Fruit fly (Drosophila melanogaster) whole organism, prepupa: Measurements from ENCODE around the gene PGRP-LA.

Experiments used
- Blimp-1 ChIP-seq: fragments of 200-800 bp; sonication (Bioruptor generic); optimal IDR thresholded peaks from 3 replicates; lab custom pipeline; 2017; ENCODE audit warnings: missing biosample characterization, missing genetic modification characterization, mild to moderate bottlenecking, moderate library complexity, missing genetic modification reagents
- CG10669 ChIP-seq: fragments of 200-800 bp; sonication (Bioruptor generic); optimal IDR thresholded peaks from 3 replicates; lab custom pipeline; 2018; ENCODE audit warnings: missing biosample characterization, mild to moderate bottlenecking, missing genetic modification characterization, moderate library complexity
- CG11762 ChIP-seq: fragments of 200-800 bp; sonication (Bioruptor generic); optimal IDR thresholded peaks from 3 replicates; lab custom pipeline; 2016; ENCODE audit warnings: missing biosample characterization, missing genetic modification characterization; ENCODE audit not compliant: insufficient read depth
- CG15336 ChIP-seq: fragments of 200-800 bp; sonication (Bioruptor generic); IDR thresholded peaks from 2 replicates; pipeline ENCODE4 v1.3.6; 2022; ENCODE audit warnings: missing biosample characterization, missing genetic modification characterization
- CG1621 ChIP-seq: fragments of 200-800 bp; sonication (Bioruptor generic); optimal IDR thresholded peaks from 3 replicates; lab custom pipeline; 2018; ENCODE audit warnings: missing biosample characterization, mild to moderate bottlenecking, missing genetic modification characterization
- CG16779 ChIP-seq: fragments of 200-800 bp; sonication (Bioruptor generic); optimal IDR thresholded peaks from 3 replicates; lab custom pipeline; 2017; ENCODE audit warnings: missing biosample characterization, mild to moderate bottlenecking, missing genetic modification characterization
- CG3032 ChIP-seq: fragments of 200-800 bp; optimal IDR thresholded peaks from 2 replicates; lab custom pipeline; 2019; ENCODE audit warnings: missing biosample characterization, mild to moderate bottlenecking, missing genetic modification characterization, moderate library complexity
- CG31627 ChIP-seq: fragments of 200-800 bp; sonication (Bioruptor generic); optimal IDR thresholded peaks from 3 replicates; lab custom pipeline; 2016; ENCODE audit warnings: missing biosample characterization, missing genetic modification characterization
- CG3919 ChIP-seq: fragments of 200-800 bp; sonication (Bioruptor generic); optimal IDR thresholded peaks from 3 replicates; lab custom pipeline; 2016; ENCODE audit warnings: missing biosample characterization, missing genetic modification characterization
- CG4318 ChIP-seq: fragments of 200-800 bp; sonication (Bioruptor generic); optimal IDR thresholded peaks from 3 replicates; lab custom pipeline; 2017; ENCODE audit warnings: missing biosample characterization, mild to moderate bottlenecking, missing genetic modification characterization
- CG6163 ChIP-seq: fragments of 200-800 bp; sonication (Bioruptor generic); IDR thresholded peaks from 3 replicates; pipeline ENCODE4 v1.3.6; 2022; ENCODE audit warnings: missing biosample characterization, missing genetic modification characterization
- CG6808 ChIP-seq: fragments of 200-800 bp; sonication (Bioruptor generic); optimal IDR thresholded peaks from 3 replicates; lab custom pipeline; 2017; ENCODE audit warnings: missing biosample characterization, missing genetic modification characterization, mild to moderate bottlenecking, moderate library complexity, missing genetic modification reagents
- CG6854 ChIP-seq: fragments of 200-800 bp; sonication (Bioruptor generic); optimal IDR thresholded peaks from 2 replicates; lab custom pipeline; 2017; ENCODE audit warnings: missing biosample characterization, mild to moderate bottlenecking, missing genetic modification characterization
- CG7368 ChIP-seq: fragments of 200-800 bp; sonication (Bioruptor generic); optimal IDR thresholded peaks from 3 replicates; lab custom pipeline; 2016; ENCODE audit warnings: missing biosample characterization, missing genetic modification characterization
- CG8119 ChIP-seq: fragments of 200-800 bp; sonication (Bioruptor generic); IDR thresholded peaks from 3 replicates; pipeline ENCODE4 v1.3.6; 2022; ENCODE audit warnings: missing biosample characterization, missing genetic modification characterization
- CG8632 ChIP-seq: fragments of 200-800 bp; sonication (Bioruptor generic); optimal IDR thresholded peaks from 3 replicates; lab custom pipeline; 2016; ENCODE audit warnings: missing biosample characterization, missing genetic modification characterization
- CG9139 ChIP-seq: fragments of 200-800 bp; sonication (Bioruptor generic); optimal IDR thresholded peaks from 3 replicates; lab custom pipeline; 2017; ENCODE audit warnings: missing biosample characterization, mild to moderate bottlenecking, missing genetic modification characterization
- Eip75B ChIP-seq: fragments of 200-800 bp; sonication (Bioruptor generic); optimal IDR thresholded peaks from 3 replicates; lab custom pipeline; 2016; ENCODE audit warnings: missing biosample characterization, missing genetic modification characterization
- Eip78C ChIP-seq: fragments of 200-800 bp; sonication (Bioruptor generic); peaks from one replicate; lab custom pipeline; 2016; ENCODE audit warnings: missing biosample characterization, missing genetic modification characterization
- Eip93F ChIP-seq: fragments of 200-800 bp; sonication (Bioruptor generic); optimal IDR thresholded peaks from 2 replicates; lab custom pipeline; 2016; ENCODE audit warnings: missing biosample characterization, mild to moderate bottlenecking, missing genetic modification characterization
- Ets96B ChIP-seq: fragments of 200-800 bp; optimal IDR thresholded peaks from 2 replicates; lab custom pipeline; 2019; ENCODE audit warnings: missing biosample characterization, mild to moderate bottlenecking, missing genetic modification characterization, moderate library complexity
- Hr38 ChIP-seq: sonication (Bioruptor generic); optimal IDR thresholded peaks from 2 replicates; lab custom pipeline; 2016; ENCODE audit warnings: missing biosample characterization, missing genetic modification characterization
- Hr39 ChIP-seq: fragments of 200-800 bp; sonication (Bioruptor generic); optimal IDR thresholded peaks from 2 replicates; lab custom pipeline; 2016; ENCODE audit warnings: missing biosample characterization, missing genetic modification characterization
- Lpt ChIP-seq: fragments of 200-800 bp; sonication (Bioruptor generic); optimal IDR thresholded peaks from 3 replicates; lab custom pipeline; 2016; ENCODE audit warnings: missing biosample characterization, missing genetic modification characterization
- OdsH ChIP-seq: fragments of 200-800 bp; sonication (Bioruptor generic); optimal IDR thresholded peaks from 3 replicates; lab custom pipeline; 2016; ENCODE audit warnings: missing biosample characterization, missing genetic modification characterization
- Smox ChIP-seq: fragments of 200-800 bp; sonication (Bioruptor generic); optimal IDR thresholded peaks from 3 replicates; lab custom pipeline; 2016; ENCODE audit warnings: missing biosample characterization, missing genetic modification characterization
- Sox14 ChIP-seq: fragments of 200-800 bp; sonication (Bioruptor generic); optimal IDR thresholded peaks from 3 replicates; lab custom pipeline; 2016; ENCODE audit warnings: missing biosample characterization, missing genetic modification characterization
- Sox15 ChIP-seq: fragments of 200-800 bp; sonication (Bioruptor generic); optimal IDR thresholded peaks from 3 replicates; lab custom pipeline; 2016; ENCODE audit warnings: missing biosample characterization, missing genetic modification characterization
- achi ChIP-seq: fragments of 200-800 bp; sonication (Bioruptor generic); optimal IDR thresholded peaks from 3 replicates; lab custom pipeline; 2016; ENCODE audit warnings: missing biosample characterization, missing genetic modification characterization
- acj6 ChIP-seq: fragments of 200-800 bp; sonication (Bioruptor generic); optimal IDR thresholded peaks from 3 replicates; lab custom pipeline; 2016; ENCODE audit warnings: missing biosample characterization, missing genetic modification characterization
- cyc ChIP-seq: fragments of 200-800 bp; sonication (Bioruptor generic); optimal IDR thresholded peaks from 3 replicates; lab custom pipeline; 2016; ENCODE audit warnings: missing biosample characterization, missing genetic modification characterization
- esn ChIP-seq: fragments of 200-800 bp; sonication (Bioruptor generic); optimal IDR thresholded peaks from 2 replicates; lab custom pipeline; 2016; ENCODE audit warnings: missing biosample characterization, mild to moderate bottlenecking, missing genetic modification characterization, moderate library complexity
- fd59A ChIP-seq: fragments of 200-800 bp; sonication (Bioruptor generic); optimal IDR thresholded peaks from 2 replicates; lab custom pipeline; 2017; ENCODE audit warnings: missing biosample characterization, mild to moderate bottlenecking, missing genetic modification characterization, missing genetic modification reagents
- fd85E ChIP-seq: fragments of 200-800 bp; sonication (Bioruptor generic); optimal IDR thresholded peaks from 3 replicates; lab custom pipeline; 2016; ENCODE audit warnings: missing biosample characterization, missing genetic modification characterization
- fkh ChIP-seq: fragments of 200-800 bp; sonication (Bioruptor generic); optimal IDR thresholded peaks from 3 replicates; lab custom pipeline; 2017; ENCODE audit warnings: missing biosample characterization, mild to moderate bottlenecking, missing genetic modification characterization, moderate library complexity
- lz ChIP-seq: fragments of 200-800 bp; sonication (Bioruptor generic); optimal IDR thresholded peaks from 3 replicates; lab custom pipeline; 2016; ENCODE audit warnings: missing biosample characterization, missing genetic modification characterization
- net ChIP-seq: fragments of 200-800 bp; sonication (Bioruptor generic); optimal IDR thresholded peaks from 3 replicates; lab custom pipeline; 2016; ENCODE audit warnings: missing biosample characterization, missing genetic modification characterization
- spab ChIP-seq: fragments of 200-800 bp; sonication (Bioruptor generic); optimal IDR thresholded peaks from 2 replicates; lab custom pipeline; 2017; ENCODE audit warnings: missing biosample characterization, mild to moderate bottlenecking, missing genetic modification characterization, missing genetic modification reagents
- ss ChIP-seq, 2 experiments: fragments of 200-800 bp; sonication (Bioruptor generic); optimal IDR thresholded peaks; 2 replicates in 1 of 2; 3 replicates in 1 of 2; lab custom pipeline; 2017 to 2018; ENCODE audit warnings: mild to moderate bottlenecking in 2 of 2, missing biosample characterization in 2 of 2, missing genetic modification characterization in 2 of 2, moderate library complexity in 1 of 2
- svp ChIP-seq: fragments of 200-800 bp; sonication (Bioruptor generic); peaks from one replicate; lab custom pipeline; 2016; ENCODE audit warnings: missing biosample characterization, missing genetic modification characterization
- topi ChIP-seq: fragments of 200-800 bp; sonication (Bioruptor generic); optimal IDR thresholded peaks from 3 replicates; lab custom pipeline; 2016; ENCODE audit warnings: missing biosample characterization, missing genetic modification characterization
- vri ChIP-seq: fragments of 200-800 bp; sonication (Bioruptor generic); optimal IDR thresholded peaks from 3 replicates; lab custom pipeline; 2016; ENCODE audit warnings: missing biosample characterization, mild to moderate bottlenecking, missing genetic modification characterization

Gene PGRP-LA

DNA sequence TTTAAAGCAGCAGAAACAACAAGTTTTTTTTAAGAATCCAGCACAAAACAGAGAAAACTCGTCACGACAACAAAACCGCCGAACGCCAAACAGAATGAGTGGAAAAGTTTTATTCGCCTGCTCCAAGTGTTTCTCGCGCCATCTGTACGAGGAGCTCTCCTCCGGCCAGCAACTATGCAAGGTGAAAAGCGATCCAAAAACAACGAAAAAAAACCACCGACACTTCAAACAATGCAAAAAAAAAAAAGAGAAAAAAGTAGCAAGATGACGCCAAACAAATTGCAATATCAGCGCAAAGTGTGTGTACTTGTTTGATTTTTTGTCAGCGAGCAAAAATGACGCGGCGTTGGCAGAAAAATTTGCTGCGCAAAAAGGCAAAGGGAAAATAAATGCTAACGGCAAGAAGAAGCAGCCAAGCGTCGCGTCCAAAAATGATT, 33.3 kb downstream of the PGRP-LA start (continued):
- TF ChIP-seq Sox15: no peak
- TF ChIP-seq CG15336 (GFP tag; lab: Robert Waterston, UW): peak; percentile 72
- peak; percentile 84 for TF ChIP-seq CG16779 (tag; lab: Kevin White, UChicago)
- TF ChIP-seq vri (GFP tag; lab: Kevin White, UChicago): no peak
- TF ChIP-seq Smox (GFP tag; lab: Kevin White, UChicago): no peak
- TF ChIP-seq achi: no peak
- TF ChIP-seq CG6854 (GFP tag; lab: Kevin White, UChicago): peak; percentile 54
- no peak for TF ChIP-seq Hr38 (GFP tag; lab: Kevin White, UChicago)
- TF ChIP-seq CG8119: peak; percentile 72; the same call in 2 of the 3 replicates
- peak; percentile 59; the same call in 1 of the 3 replicates for TF ChIP-seq CG6163 (GFP tag; lab: Robert Waterston, UW)
- no peak for TF ChIP-seq CG31627 (GFP tag; lab: Kevin White, UChicago)
- peak; percentile 41 for TF ChIP-seq CG1621 (tag; lab: Kevin White, UChicago)
- TF ChIP-seq Eip93F (GFP tag; lab: Kevin White, UChicago): no peak
- peak; percentile 46 for TF ChIP-seq CG10669 (GFP tag; lab: Kevin White, UChicago)
- TF ChIP-seq Hr39 (GFP tag; lab: Kevin White, UChicago): no peak
- TF ChIP-seq svp: no peak
- TF ChIP-seq, all 60 proteins: peak for 20

DNA sequence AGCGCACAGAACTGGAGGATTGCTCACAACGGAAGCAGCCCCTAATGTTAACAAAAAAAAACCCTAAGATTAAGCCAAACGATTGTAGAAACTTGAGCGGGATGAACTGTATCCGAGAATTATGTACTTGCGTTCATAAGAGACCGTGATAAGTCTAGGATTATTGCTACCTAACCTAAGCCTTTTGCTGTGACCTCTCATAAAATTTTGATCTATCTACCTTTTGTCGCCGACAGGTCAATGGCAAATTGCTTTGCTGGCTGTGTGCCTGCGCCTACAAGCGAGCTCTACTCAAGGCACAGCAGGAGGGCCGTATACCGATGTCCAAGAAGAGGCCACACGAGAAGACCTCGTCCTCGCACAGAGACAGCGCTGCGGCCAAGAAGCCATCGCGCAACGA, 34.5 kb downstream of the PGRP-LA start:
- TF ChIP-seq Hr38 (GFP tag; lab: Kevin White, UChicago): no peak
- TF ChIP-seq spab (GFP tag; lab: Kevin White, UChicago): no peak
- peak; percentile 77 for TF ChIP-seq svp
- no peak for TF ChIP-seq CG8119
- TF ChIP-seq CG31627 (GFP tag; lab: Kevin White, UChicago): no peak

DNA sequence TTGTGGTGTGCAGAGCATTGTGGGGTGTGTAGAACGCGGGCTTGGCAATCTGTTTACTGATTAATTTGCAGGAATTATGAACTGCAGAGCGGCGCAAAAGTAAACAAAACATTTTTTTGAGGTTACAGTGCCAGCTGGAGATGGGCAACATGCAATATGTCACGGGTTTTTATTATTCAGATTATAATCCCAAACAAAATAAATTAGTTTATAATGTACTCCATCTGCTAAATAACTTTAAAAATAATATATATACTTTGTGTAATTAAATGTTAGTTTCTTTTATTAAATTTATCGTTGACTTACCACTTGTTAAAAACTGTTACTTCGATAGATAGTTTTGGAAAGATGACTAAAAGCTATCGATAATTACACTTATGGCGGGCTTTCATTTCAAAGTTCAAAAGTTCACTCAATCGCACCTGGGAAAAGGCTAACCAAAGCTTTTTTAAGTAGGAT, 36.8 kb downstream of the PGRP-LA start, which contains the start of gene Fdx1:
Fdx1 (minus strand) TSS at position 332 of the 459 bp plus-strand sequence.
- TF ChIP-seq cyc (GFP tag; lab: Kevin White, UChicago) (peak; percentile 26), Smox (GFP tag; lab: Kevin White, UChicago) (no peak), CG6163 (GFP tag; lab: Robert Waterston, UW) (no peak), Hr38 (GFP tag; lab: Kevin White, UChicago) (no peak), achi (peak; percentile 25), Eip78C (GFP tag; lab: Kevin White, UChicago) (peak; percentile 71), lz (peak; percentile 38), CG16779 (tag; lab: Kevin White, UChicago) (no peak), OdsH (GFP tag; lab: Kevin White, UChicago) (peak; percentile 47), CG3919 (GFP tag; lab: Kevin White, UChicago) (peak; percentile 43), CG11762 (GFP tag; lab: Kevin White, UChicago) (no peak), CG8632 (GFP tag; lab: Kevin White, UChicago) (no peak), Sox14 (GFP tag; lab: Kevin White, UChicago) (peak; percentile 48), net (peak; percentile 14), CG9139 (GFP tag; lab: Kevin White, UChicago) (no peak), fkh (GFP tag; lab: Kevin White, UChicago) (peak; percentile 96), CG7368 (GFP tag; lab: Kevin White, UChicago) (no peak), CG31627 (GFP tag; lab: Kevin White, UChicago) (peak; percentile 17), CG3032 (tag; lab: Kevin White, UChicago) (peak; percentile 41), fd59A (GFP tag; lab: Kevin White, UChicago) (no peak), svp (peak; percentile 60), CG6854 (GFP tag; lab: Kevin White, UChicago) (no peak), CG4318 (GFP tag; lab: Kevin White, UChicago) (no peak), Lpt (GFP tag; lab: Kevin White, UChicago) (no peak), Blimp-1 (GFP tag; lab: Kevin White, UChicago) (no peak), Eip75B (GFP tag; lab: Kevin White, UChicago) (peak; percentile 30), esn (peak; percentile 55), CG8119 (peak; percentile 25; the same call in 1 of the 3 replicates), vri (GFP tag; lab: Kevin White, UChicago) (peak; percentile 11), Hr39 (GFP tag; lab: Kevin White, UChicago) (no peak), CG6808 (GFP tag; lab: Kevin White, UChicago) (no peak), Ets96B (tag; lab: Kevin White, UChicago) (peak; percentile 33), topi (GFP tag; lab: Kevin White, UChicago) (peak; percentile 33), fd85E (GFP tag; lab: Kevin White, UChicago) (no peak), acj6 (no peak), Eip93F (GFP tag; lab: Kevin White, UChicago) (peak; percentile 5), ss (GFP tag; optimal IDR thresholded peaks at IDR 0.05; lab: Kevin White, UChicago) (no peak)
